Fruit fly (Drosophila melanogaster): ENCODE data around the gene Dronc.

The Dronc gene

dm6 chr3L:9972007-9972856, 4.0 kb downstream of the Dronc start, which contains the start of the genes CG6674, CG42455 and vnc (continued):
- peak; percentile 14 for TF ChIP-seq slou (GFP tag; optimal IDR thresholded peaks at IDR 0.05)
- TF ChIP-seq CG13287 (GFP tag; IDR thresholded peaks at IDR 0.05; ENCODE audit: partially characterized antibody) = peak; percentile 15; the same call in 1 of the 2 replicates
- no peak for TF ChIP-seq Sry-δ (GFP tag; optimal IDR thresholded peaks at IDR 0.05)
- peak; percentile 69; the same call in 1 of the 2 replicates for TF ChIP-seq Rfx (GFP tag; IDR thresholded peaks at IDR 0.05)
- peak; percentile 15 for TF ChIP-seq Hmr (GFP tag; optimal IDR thresholded peaks at IDR 0.05)
- no peak for TF ChIP-seq CG3281 (GFP tag; optimal IDR thresholded peaks at IDR 0.05)
- peak; percentile 23 for TF ChIP-seq NC2β (GFP tag; optimal IDR thresholded peaks at IDR 0.05)
- no peak for TF ChIP-seq insv (GFP tag; optimal IDR thresholded peaks at IDR 0.05)
- TF ChIP-seq Hey (tag; optimal IDR thresholded peaks at IDR 0.05) = no peak
- no peak for TF ChIP-seq bowl (GFP tag; IDR thresholded peaks at IDR 0.05)
- TF ChIP-seq CG34422 (GFP tag; IDR thresholded peaks at IDR 0.05) = peak; percentile 25; the same call in 1 of the 3 replicates
- TF ChIP-seq wdn (GFP tag; IDR thresholded peaks at IDR 0.05) = no peak
- TF ChIP-seq Dll (GFP tag; IDR thresholded peaks at IDR 0.05; ENCODE audit: partially characterized antibody) = no peak
- TF ChIP-seq CG3726 (GFP tag; IDR thresholded peaks at IDR 0.05) = no peak
- TF ChIP-seq CG2202 (tag; optimal IDR thresholded peaks at IDR 0.05) = no peak
- peak; percentile 27; the same call in 1 of the 2 replicates for TF ChIP-seq NFAT (GFP tag; IDR thresholded peaks at IDR 0.05)
- TF ChIP-seq her (GFP tag; optimal IDR thresholded peaks at IDR 0.05) = peak; percentile 6
- TF ChIP-seq CG2712 (tag; optimal IDR thresholded peaks at IDR 0.05) = no peak
- no peak for TF ChIP-seq kni (GFP tag; optimal IDR thresholded peaks at IDR 0.05)
- TF ChIP-seq sug (tag; optimal IDR thresholded peaks at IDR 0.05) = peak; percentile 35
- TF ChIP-seq vnd (GFP tag; IDR thresholded peaks at IDR 0.05; ENCODE audit: partially characterized antibody) = no peak
- peak; percentile 29 for TF ChIP-seq CG17385 (GFP tag; optimal IDR thresholded peaks at IDR 0.05)
- TF ChIP-seq bsh (GFP tag; optimal IDR thresholded peaks at IDR 0.05) = peak in 1 of 2 experiments; percentile 4
- no peak for TF ChIP-seq Antp (GFP tag; optimal IDR thresholded peaks at IDR 0.05)
- TF ChIP-seq az2 (GFP tag; optimal IDR thresholded peaks at IDR 0.05) = no peak
- no peak for TF ChIP-seq tup (GFP tag; optimal IDR thresholded peaks at IDR 0.05)
- TF ChIP-seq row (GFP tag; IDR thresholded peaks at IDR 0.05) = peak; percentile 46; the same call in 2 of the 3 replicates
- TF ChIP-seq HLHmδ (GFP tag; optimal IDR thresholded peaks at IDR 0.05) = no peak
- TF ChIP-seq CTCF (GFP tag; optimal IDR thresholded peaks at IDR 0.05) = peak; percentile 37
- TF ChIP-seq trem (tag; optimal IDR thresholded peaks at IDR 0.05) = peak; percentile 23
- TF ChIP-seq CG12155 (GFP tag; optimal IDR thresholded peaks at IDR 0.05) = peak; percentile 18
- TF ChIP-seq Dip3 (GFP tag; optimal IDR thresholded peaks at IDR 0.05) = peak; percentile 10
- peak; percentile 13 for TF ChIP-seq unpg (GFP tag; optimal IDR thresholded peaks at IDR 0.05)
- peak; percentile 11 for TF ChIP-seq CG12942 (GFP tag; optimal IDR thresholded peaks at IDR 0.05)
- no peak for TF ChIP-seq Ptx1 (GFP tag; IDR thresholded peaks at IDR 0.05)
- TF ChIP-seq z (GFP tag; IDR thresholded peaks at IDR 0.05) = no peak
- TF ChIP-seq exex (tag; optimal IDR thresholded peaks at IDR 0.05) = no peak
- TF ChIP-seq CG10543 (GFP tag; optimal IDR thresholded peaks at IDR 0.05) = peak; percentile 47
- no peak for TF ChIP-seq CG8290 (GFP tag; optimal IDR thresholded peaks at IDR 0.05)
- TF ChIP-seq CG8290 (tag; optimal IDR thresholded peaks at IDR 0.05) = peak in 1 of 2 experiments; percentile 31
- TF ChIP-seq Taf1 (GFP tag; IDR thresholded peaks at IDR 0.05) = no peak
- TF ChIP-seq CG17359 (tag; optimal IDR thresholded peaks at IDR 0.05) = peak; percentile 13
- no peak for TF ChIP-seq cato (GFP tag; optimal IDR thresholded peaks at IDR 0.05; ENCODE audit: borderline replicate concordance)
- TF ChIP-seq phol (tag; optimal IDR thresholded peaks at IDR 0.05) = no peak
- peak; percentile 44; the same call in 2 of the 3 replicates for TF ChIP-seq Dbx (GFP tag; IDR thresholded peaks at IDR 0.05)
- no peak for TF ChIP-seq CG31388 (GFP tag; optimal IDR thresholded peaks at IDR 0.05)
- no peak for TF ChIP-seq ase (GFP tag; IDR thresholded peaks at IDR 0.05)
